Worm (Caenorhabditis elegans): ENCODE measurements around the gene tkr-2.

- no peak for TF ChIP-seq nhr-77 (tag; optimal IDR thresholded peaks at IDR 0.05)
- no peak for TF ChIP-seq elt-1 (tag; optimal IDR thresholded peaks at IDR 0.05)
- no peak for TF ChIP-seq egl-27 (tag; optimal IDR thresholded peaks at IDR 0.05)
- TF ChIP-seq unc-62 (GFP tag; optimal IDR thresholded peaks at IDR 0.05), result no peak
- TF ChIP-seq ztf-4 (tag; optimal IDR thresholded peaks at IDR 0.05), result no peak
- TF ChIP-seq ZK546.5 (tag; optimal IDR thresholded peaks at IDR 0.05), result no peak
- TF ChIP-seq nhr-11 (tag; optimal IDR thresholded peaks at IDR 0.05), result no peak
- no peak for TF ChIP-seq elt-3 (tag; optimal IDR thresholded peaks at IDR 0.05)
Observed at ce11 chrIV:6185578-6185977, 16.3 kb upstream of the tkr-2 start, which contains the start of gene asp-9.
